Fruit fly (Drosophila melanogaster): ENCODE results near the gene CG31457.

DNA sequence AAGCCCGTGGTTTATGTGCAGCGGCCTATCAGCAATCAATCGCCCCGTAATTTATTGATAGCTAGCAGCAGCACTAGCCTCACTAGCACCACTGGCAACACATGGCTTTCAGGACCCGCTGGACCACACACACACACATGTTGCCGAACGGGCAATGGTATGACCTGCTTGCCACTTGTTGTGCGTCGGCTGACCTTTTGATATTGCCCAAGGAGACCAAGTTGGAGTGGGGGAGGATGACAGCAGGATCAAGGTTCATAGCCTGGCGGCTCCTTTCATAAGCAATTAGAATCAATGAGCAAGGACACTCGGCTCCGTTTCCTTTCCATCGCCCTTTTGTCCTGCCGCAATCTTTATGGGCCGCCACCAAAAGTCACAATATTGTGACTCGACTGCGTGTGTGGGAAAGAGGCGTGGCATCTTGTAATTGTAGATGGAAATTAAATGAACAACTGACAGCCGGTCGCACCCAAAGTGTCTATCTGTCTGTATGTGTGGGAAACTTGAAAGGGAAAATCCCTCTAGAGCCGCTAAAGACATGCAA is 3.6 kb upstream of the CG31457 start:
- no peak for TF ChIP-seq h (optimal IDR thresholded peaks at IDR 0.05)
- TF ChIP-seq psq (optimal IDR thresholded peaks at IDR 0.05) = no peak
- TF ChIP-seq ttk (optimal IDR thresholded peaks at IDR 0.05) = no peak
- no peak for TF ChIP-seq insv (optimal IDR thresholded peaks at IDR 0.05)
- TF ChIP-seq Myc (optimal IDR thresholded peaks at IDR 0.05) = no peak
- TF ChIP-seq Sin3A (optimal IDR thresholded peaks at IDR 0.05) = no peak

Data from Kc167 (cell line).